Worm (Caenorhabditis elegans): Measurements from ENCODE around the gene F55H2.5.

- TF ChIP-seq attf-3 (GFP tag; conservative IDR thresholded peaks at IDR 0.05) (no peak), pha-4 (tag; optimal IDR thresholded peaks at IDR 0.05) (no peak), dpff-1 (tag; optimal IDR thresholded peaks at IDR 0.05) (no peak), sdz-38 (tag; optimal IDR thresholded peaks at IDR 0.05) (no peak), snpc-4 (GFP tag; optimal IDR thresholded peaks at IDR 0.05) (no peak), snpc-4 (tag; optimal IDR thresholded peaks at IDR 0.05) (no peak), ama-1 (optimal IDR thresholded peaks at IDR 0.05) (no peak), ama-1 (GFP tag; optimal IDR thresholded peaks at IDR 0.05) (no peak), ceh-40 (GFP tag; IDR thresholded peaks at IDR 0.05) (no peak), tlf-1 (GFP tag; optimal IDR thresholded peaks at IDR 0.05) (no peak), unc-130 (GFP tag; optimal IDR thresholded peaks at IDR 0.05) (no peak), him-1 (tag; optimal IDR thresholded peaks at IDR 0.05) (no peak), ceh-58 (GFP tag; IDR thresholded peaks at IDR 0.05) (no peak), unc-62 (GFP tag; optimal IDR thresholded peaks at IDR 0.05) (no peak), ceh-100 (GFP tag; IDR thresholded peaks at IDR 0.05) (no peak), pbrm-1 (GFP tag; IDR thresholded peaks at IDR 0.05) (no peak)
Observed at ce11 chrIII:9500267-9500666, 11.0 kb upstream of the F55H2.5 start, which contains the start of gene sod-4.

Data from whole organism, young adult.